Worm (Caenorhabditis elegans): ENCODE measurements around the gene Y55F3AM.13.

- TF ChIP-seq nfya-1 (tag; optimal IDR thresholded peaks at IDR 0.05; ENCODE audit: insufficient read depth) (no peak), nhr-23 (tag; optimal IDR thresholded peaks at IDR 0.05) (no peak)
Measured at ce11 chrIV:1040537-1040936, 15.6 kb downstream of the Y55F3AM.13 start.

Measured in whole organism, L3 larva.